Comparison of ENCODE assay signal across 3 fruit fly cellular contexts in genomic region chrX:22847247-22847646, dm6.
TF ChIP-seq lines count a peak whose summit lies in the region.

No protein-coding gene starts in this region.

- TF ChIP-seq CTCF in whole organism, embryonic (GFP tag; optimal IDR thresholded peaks at IDR 0.05; lab: Kevin White, UChicago) = no peak

TF ChIP-seq in whole organism, embryonic, 481 proteins besides CTCF, POLR2A, EP300 and RAD21:
- TF ChIP-seq CG15479 (GFP tag; optimal IDR thresholded peaks at IDR 0.05; lab: Kevin White, UChicago) = no peak
- 0 out of 2 replicates have a peak, but pooled peaks have one; percentile 23 for TF ChIP-seq crol (GFP tag; IDR thresholded peaks at IDR 0.05; lab: Robert Waterston, UW)

TF ChIP-seq in whole organism, prepupa, 60 proteins besides CTCF, POLR2A, EP300 and RAD21:
- TF ChIP-seq Gug (GFP tag; IDR thresholded peaks at IDR 0.05; lab: Robert Waterston, UW) (no peak), CG15336 (GFP tag; IDR thresholded peaks at IDR 0.05; lab: Robert Waterston, UW) (peak; percentile 20; the same call in 1 of the 2 replicates), Hr4 (GFP tag; optimal IDR thresholded peaks at IDR 0.05; lab: Kevin White, UChicago) (peak; percentile 2), CG32006 (GFP tag; optimal IDR thresholded peaks at IDR 0.05; lab: Kevin White, UChicago) (peak; percentile 54), CG6808 (GFP tag; optimal IDR thresholded peaks at IDR 0.05; lab: Kevin White, UChicago) (no peak), eg (GFP tag; IDR thresholded peaks at IDR 0.05; lab: Robert Waterston, UW) (no peak), Hr39 (GFP tag; optimal IDR thresholded peaks at IDR 0.05; lab: Kevin White, UChicago) (no peak), CG16779 (tag; optimal IDR thresholded peaks at IDR 0.05; lab: Kevin White, UChicago) (no peak), CG4318 (GFP tag; optimal IDR thresholded peaks at IDR 0.05; lab: Kevin White, UChicago) (peak; percentile 8), Eip78C (GFP tag; lab: Kevin White, UChicago) (peak; percentile 40), CG3919 (GFP tag; optimal IDR thresholded peaks at IDR 0.05; lab: Kevin White, UChicago) (peak; percentile 15)

TF ChIP-seq in whole organism, pupa, 21 proteins besides CTCF, POLR2A, EP300 and RAD21:
- TF ChIP-seq CG13204 (GFP tag; optimal IDR thresholded peaks at IDR 0.05; lab: Kevin White, UChicago) = no peak
- TF ChIP-seq CG17806 (tag; optimal IDR thresholded peaks at IDR 0.05; lab: Kevin White, UChicago) = no peak
- TF ChIP-seq fd96Ca (GFP tag; IDR thresholded peaks at IDR 0.05; lab: Robert Waterston, UW) = no peak
- no peak for TF ChIP-seq CG9948 (tag; optimal IDR thresholded peaks at IDR 0.05; lab: Kevin White, UChicago)
- TF ChIP-seq CG8301 (tag; optimal IDR thresholded peaks at IDR 0.05; lab: Kevin White, UChicago) = peak; percentile 45
- TF ChIP-seq CG14655 (GFP tag; optimal IDR thresholded peaks at IDR 0.05; lab: Kevin White, UChicago) = peak; percentile 64
- no peak for TF ChIP-seq Snoo (tag; optimal IDR thresholded peaks at IDR 0.05; lab: Kevin White, UChicago)
- TF ChIP-seq D1 (tag; optimal IDR thresholded peaks at IDR 0.05; lab: Kevin White, UChicago) = no peak
- TF ChIP-seq CG34367 (tag; optimal IDR thresholded peaks at IDR 0.05; lab: Kevin White, UChicago) = no peak
- TF ChIP-seq CG8159 (tag; optimal IDR thresholded peaks at IDR 0.05; lab: Kevin White, UChicago) = peak; percentile 19
- no peak for TF ChIP-seq CG4496 (GFP tag; IDR thresholded peaks at IDR 0.05; lab: Robert Waterston, UW)
- TF ChIP-seq EcR (GFP tag; optimal IDR thresholded peaks at IDR 0.05; lab: Kevin White, UChicago) = no peak
- no peak for TF ChIP-seq CG32121 (GFP tag; IDR thresholded peaks at IDR 0.05; lab: Robert Waterston, UW)
- TF ChIP-seq gl (tag; optimal IDR thresholded peaks at IDR 0.05; lab: Kevin White, UChicago) = no peak
- no peak for TF ChIP-seq CG10348 (GFP tag; IDR thresholded peaks at IDR 0.05; lab: Robert Waterston, UW)
